Fruit fly (Drosophila melanogaster) whole organism, pupa: ENCODE results near the gene CG10140.

Source experiments
- CG14655 ChIP-seq: fragments of 200-800 bp; sonication (Bioruptor generic); optimal IDR thresholded peaks from 3 replicates; lab custom pipeline; 2017; ENCODE audit warnings: mild to moderate bottlenecking, missing biosample characterization, missing genetic modification reagents, missing genetic modification characterization
- CG8301 ChIP-seq: fragments of 200-800 bp; sonication (Bioruptor generic); optimal IDR thresholded peaks from 2 replicates; lab custom pipeline; 2018; ENCODE audit warnings: missing biosample characterization, mild to moderate bottlenecking, missing genetic modification characterization
- CG9948 ChIP-seq: fragments of 200-800 bp; sonication (Bioruptor generic); optimal IDR thresholded peaks from 2 replicates; lab custom pipeline; 2018; ENCODE audit warnings: missing biosample characterization, mild to moderate bottlenecking, missing genetic modification characterization, moderate library complexity
- D1 ChIP-seq: fragments of 200-800 bp; sonication (Bioruptor generic); optimal IDR thresholded peaks from 2 replicates; lab custom pipeline; 2018; ENCODE audit warnings: missing biosample characterization, mild to moderate bottlenecking, missing genetic modification characterization, moderate library complexity
- Ets98B ChIP-seq: fragments of 200-800 bp; sonication (Bioruptor generic); IDR thresholded peaks from 2 replicates; pipeline ENCODE4 v1.3.6; 2022; ENCODE audit warnings: missing biosample characterization, missing genetic modification characterization
- Pif1B ChIP-seq: fragments of 200-800 bp; sonication (Bioruptor generic); optimal IDR thresholded peaks from 3 replicates; lab custom pipeline; 2016; ENCODE audit warnings: missing biosample characterization, missing genetic modification characterization
- gl ChIP-seq: fragments of 200-800 bp; sonication (Bioruptor generic); optimal IDR thresholded peaks from 2 replicates; lab custom pipeline; 2018; ENCODE audit warnings: missing biosample characterization, mild to moderate bottlenecking, missing genetic modification characterization

DNA sequence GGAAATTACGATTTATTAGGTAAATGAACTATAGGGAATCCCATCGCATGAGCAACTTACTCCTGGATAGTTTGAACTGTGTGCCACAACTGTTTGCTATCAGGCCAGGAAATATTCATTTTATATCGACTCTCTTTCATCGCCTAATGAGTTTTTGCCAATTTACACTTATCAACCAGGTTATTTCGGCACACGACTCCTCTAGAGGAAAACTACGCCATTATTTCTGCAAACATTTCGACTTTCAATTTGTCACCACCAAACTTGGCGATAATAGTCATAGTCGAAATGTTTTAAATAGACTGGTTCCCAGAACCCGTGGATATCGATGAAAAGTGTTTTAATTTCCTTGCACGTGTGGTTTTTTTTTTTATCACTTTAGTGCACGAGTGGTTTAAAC is 3.2 kb downstream of the CG10140 start, which contains the start of gene CG10154:
- TF ChIP-seq Pif1B (GFP tag; lab: Kevin White, UChicago) (no peak), gl (tag; lab: Kevin White, UChicago) (no peak), D1 (tag; lab: Kevin White, UChicago) (no peak), CG8301 (tag; lab: Kevin White, UChicago) (no peak), CG9948 (tag; lab: Kevin White, UChicago) (no peak), CG14655 (GFP tag; lab: Kevin White, UChicago) (no peak), Ets98B (GFP tag; lab: Robert Waterston, UW) (no peak)
